Fruit fly (Drosophila melanogaster): Measurements from ENCODE around the gene TBC1d7.

The TBC1d7 gene

dm6 chr3R:24205935-24206334, 44.4 kb downstream of the TBC1d7 start (continued):
- TF ChIP-seq cyc (GFP tag; optimal IDR thresholded peaks at IDR 0.05) (peak; percentile 22), CG4318 (GFP tag; optimal IDR thresholded peaks at IDR 0.05) (peak; percentile 32), Hr39 (GFP tag; optimal IDR thresholded peaks at IDR 0.05) (peak; percentile 9), spab (GFP tag; optimal IDR thresholded peaks at IDR 0.05) (no peak), CG8632 (GFP tag; optimal IDR thresholded peaks at IDR 0.05) (peak; percentile 46), Ets21C (GFP tag; optimal IDR thresholded peaks at IDR 0.05) (no peak), CG3919 (GFP tag; optimal IDR thresholded peaks at IDR 0.05) (peak; percentile 47), CG31627 (GFP tag; optimal IDR thresholded peaks at IDR 0.05) (peak; percentile 41), CG11294 (GFP tag; IDR thresholded peaks at IDR 0.05) (no peak), achi (GFP tag; optimal IDR thresholded peaks at IDR 0.05) (peak; percentile 46), Eip78C (GFP tag) (peak; percentile 73), CG1621 (tag; optimal IDR thresholded peaks at IDR 0.05) (no peak)

- TF ChIP-seq CG3032 (tag; optimal IDR thresholded peaks at IDR 0.05) = peak; percentile 24
- no peak for TF ChIP-seq fd85E (GFP tag; optimal IDR thresholded peaks at IDR 0.05)
- TF ChIP-seq Sox15 (GFP tag; optimal IDR thresholded peaks at IDR 0.05) = peak; percentile 34
- peak; percentile 20 for TF ChIP-seq CG6808 (GFP tag; optimal IDR thresholded peaks at IDR 0.05)
- TF ChIP-seq topi (GFP tag; optimal IDR thresholded peaks at IDR 0.05) = peak; percentile 53
- peak; percentile 42; the same call in 1 of the 2 replicates for TF ChIP-seq CG15336 (GFP tag; IDR thresholded peaks at IDR 0.05)
- TF ChIP-seq Blimp-1 (GFP tag; optimal IDR thresholded peaks at IDR 0.05) = no peak
- TF ChIP-seq Sox14 (GFP tag; optimal IDR thresholded peaks at IDR 0.05) = peak; percentile 58
- peak; percentile 41 for TF ChIP-seq Hr4 (GFP tag; optimal IDR thresholded peaks at IDR 0.05)
- peak; percentile 37 for TF ChIP-seq lz (GFP tag; optimal IDR thresholded peaks at IDR 0.05)
- no peak for TF ChIP-seq CG7368 (GFP tag; optimal IDR thresholded peaks at IDR 0.05)
- TF ChIP-seq CG9139 (GFP tag; optimal IDR thresholded peaks at IDR 0.05) = no peak
- peak in 1 of 2 experiments; percentile 20 for TF ChIP-seq salr (GFP tag; optimal IDR thresholded peaks at IDR 0.05)
- TF ChIP-seq spab (GFP tag; optimal IDR thresholded peaks at IDR 0.05) = peak; percentile 14
- TF ChIP-seq CG34406 (GFP tag; optimal IDR thresholded peaks at IDR 0.05) = peak; percentile 64
- TF ChIP-seq CG11762 (GFP tag; optimal IDR thresholded peaks at IDR 0.05; ENCODE audit: insufficient read depth) = peak; percentile 42
- TF ChIP-seq cyc (GFP tag; optimal IDR thresholded peaks at IDR 0.05) = no peak
- peak; percentile 9 for TF ChIP-seq CG1621 (tag; optimal IDR thresholded peaks at IDR 0.05)
- peak; percentile 59; the same call in 1 of the 3 replicates for TF ChIP-seq CG6163 (GFP tag; IDR thresholded peaks at IDR 0.05)
- peak; percentile 39 for TF ChIP-seq CG32006 (GFP tag; optimal IDR thresholded peaks at IDR 0.05)
- peak; percentile 59 for TF ChIP-seq CG31627 (GFP tag; optimal IDR thresholded peaks at IDR 0.05)
- TF ChIP-seq CG10631 (GFP tag; optimal IDR thresholded peaks at IDR 0.05) = peak; percentile 39
- peak in 1 of 2 experiments; percentile 36 for TF ChIP-seq ss (GFP tag; optimal IDR thresholded peaks at IDR 0.05)
- no peak for TF ChIP-seq CG4318 (GFP tag; optimal IDR thresholded peaks at IDR 0.05)
- TF ChIP-seq Ets96B (tag; optimal IDR thresholded peaks at IDR 0.05) = peak; percentile 22
- TF ChIP-seq esn (GFP tag; optimal IDR thresholded peaks at IDR 0.05) = peak; percentile 53
- no peak for TF ChIP-seq Hr38 (GFP tag; optimal IDR thresholded peaks at IDR 0.05)
- peak; percentile 83 for TF ChIP-seq svp (GFP tag)
- TF ChIP-seq CG16779 (tag; optimal IDR thresholded peaks at IDR 0.05) = peak; percentile 9
- peak; percentile 54 for TF ChIP-seq Ets21C (GFP tag; optimal IDR thresholded peaks at IDR 0.05)
- TF ChIP-seq Eip78C (GFP tag) = peak; percentile 95
- no peak for TF ChIP-seq dsx (GFP tag; optimal IDR thresholded peaks at IDR 0.05; ENCODE audit: poor library complexity, severe bottlenecking)
- TF ChIP-seq OdsH (GFP tag; optimal IDR thresholded peaks at IDR 0.05) = peak; percentile 57
- TF ChIP-seq Eip75B (GFP tag; optimal IDR thresholded peaks at IDR 0.05) = peak; percentile 64
- TF ChIP-seq Lpt (GFP tag; optimal IDR thresholded peaks at IDR 0.05) = no peak
- TF ChIP-seq fkh (GFP tag; optimal IDR thresholded peaks at IDR 0.05) = no peak
- TF ChIP-seq net (GFP tag; optimal IDR thresholded peaks at IDR 0.05) = peak; percentile 24
- no peak for TF ChIP-seq CG11294 (GFP tag; IDR thresholded peaks at IDR 0.05)
- TF ChIP-seq CG3919 (GFP tag; optimal IDR thresholded peaks at IDR 0.05) = peak; percentile 62
- TF ChIP-seq Smox (GFP tag; optimal IDR thresholded peaks at IDR 0.05) = peak; percentile 58
- TF ChIP-seq achi (GFP tag; optimal IDR thresholded peaks at IDR 0.05) = peak; percentile 66
- no peak for TF ChIP-seq dac (GFP tag; optimal IDR thresholded peaks at IDR 0.05)
- TF ChIP-seq CG8119 (GFP tag; IDR thresholded peaks at IDR 0.05) = peak; percentile 50
- TF ChIP-seq fd59A (GFP tag; optimal IDR thresholded peaks at IDR 0.05) = peak; percentile 19
- TF ChIP-seq Hr39 (GFP tag; optimal IDR thresholded peaks at IDR 0.05) = peak; percentile 57
These were observed 45.0 kb downstream of the TBC1d7 start for dm6 chr3R:24206341-24207114.
